Worm (Caenorhabditis elegans): ENCODE results near the gene tofu-2.

tofu-2 gene

DNA sequence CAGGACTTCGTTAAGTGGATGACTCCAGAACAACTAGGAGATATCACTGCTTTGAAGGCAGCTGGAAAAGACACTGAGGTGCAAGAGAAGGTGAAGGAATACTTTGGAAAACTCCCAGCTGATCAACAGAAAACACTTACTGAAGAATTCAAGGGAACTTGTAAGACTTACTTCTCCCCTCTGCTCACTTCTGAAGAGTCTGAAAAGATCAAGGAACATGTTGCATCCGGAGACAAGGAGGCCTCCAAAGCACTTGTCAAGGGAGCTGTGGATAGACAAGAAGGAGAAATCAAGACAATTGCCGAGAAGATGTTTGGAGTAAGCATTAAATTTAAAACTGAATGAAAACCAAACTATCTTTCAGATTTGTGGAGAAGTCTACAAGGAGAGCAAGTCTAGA lies 28.3 kb upstream of the tofu-2 start:
- TF ChIP-seq ceh-39 (tag; optimal IDR thresholded peaks at IDR 0.05) = no peak
- no peak for TF ChIP-seq flh-1 (GFP tag; optimal IDR thresholded peaks at IDR 0.05)
- no peak for TF ChIP-seq sptf-1 (tag; optimal IDR thresholded peaks at IDR 0.05)
- TF ChIP-seq tbx-8 (GFP tag; optimal IDR thresholded peaks at IDR 0.05) = no peak
- no peak for TF ChIP-seq bed-3 (GFP tag; optimal IDR thresholded peaks at IDR 0.05)
- no peak for TF ChIP-seq nhr-12 (tag; optimal IDR thresholded peaks at IDR 0.05)
- TF ChIP-seq mep-1 (tag; optimal IDR thresholded peaks at IDR 0.05) = no peak
- TF ChIP-seq snpc-4 (tag; optimal IDR thresholded peaks at IDR 0.05) = no peak
- TF ChIP-seq elt-3 (tag; optimal IDR thresholded peaks at IDR 0.05) = no peak
- TF ChIP-seq ztf-11 (tag; optimal IDR thresholded peaks at IDR 0.05) = no peak
- no peak for TF ChIP-seq lin-32 (GFP tag; optimal IDR thresholded peaks at IDR 0.05)
- no peak for TF ChIP-seq nhr-76 (tag; optimal IDR thresholded peaks at IDR 0.05)

DNA sequence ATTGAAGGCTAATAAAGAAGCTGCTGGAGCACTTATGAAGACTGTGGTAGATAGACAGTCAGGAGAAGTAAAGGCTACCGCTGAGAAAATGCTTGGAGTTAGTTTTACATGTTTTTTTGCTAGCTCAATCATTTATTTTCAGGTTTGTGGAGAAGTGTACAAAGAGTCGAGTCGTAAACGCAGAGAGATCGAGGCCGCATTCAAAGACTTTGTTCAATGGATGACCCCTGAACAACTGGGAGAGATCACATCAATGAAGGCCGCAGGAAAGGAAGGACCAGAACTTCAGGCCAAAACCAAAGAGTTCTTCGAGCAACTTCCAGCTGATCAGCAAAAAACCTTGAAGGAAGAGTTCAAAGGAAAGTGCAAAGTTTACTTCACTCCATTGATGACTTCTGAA lies 27.7 kb upstream of the tofu-2 start:
- TF ChIP-seq elt-3 (tag; optimal IDR thresholded peaks at IDR 0.05) (no peak), mab-5 (tag; optimal IDR thresholded peaks at IDR 0.05) (no peak), unc-39 (tag; optimal IDR thresholded peaks at IDR 0.05) (no peak), unc-120 (tag; optimal IDR thresholded peaks at IDR 0.05; ENCODE audit: poor library complexity, severe bottlenecking) (no peak), drap-1 (GFP tag; optimal IDR thresholded peaks at IDR 0.05) (no peak)

DNA sequence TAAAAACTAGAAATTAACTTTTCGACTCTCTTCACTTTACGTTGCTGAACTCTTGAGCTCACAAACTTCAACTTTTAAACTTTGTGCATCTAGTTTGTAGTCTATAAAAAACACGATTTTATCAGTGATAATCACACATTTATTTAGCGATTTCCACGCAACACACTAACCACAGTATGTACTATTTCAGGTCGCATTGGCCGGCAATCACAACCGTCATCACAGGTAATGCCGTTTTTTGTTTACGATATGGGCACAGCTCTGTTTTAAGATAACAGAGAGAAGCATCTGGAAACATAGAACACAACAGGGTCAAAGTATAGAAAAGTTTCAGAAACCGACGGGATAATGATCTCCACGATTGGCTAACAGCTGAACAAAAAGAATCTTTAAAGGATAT lies 25.1 kb upstream of the tofu-2 start:
- TF ChIP-seq snpc-4 (tag; optimal IDR thresholded peaks at IDR 0.05) = no peak
- TF ChIP-seq nhr-237 (tag; optimal IDR thresholded peaks at IDR 0.05) = no peak
- no peak for TF ChIP-seq lin-32 (GFP tag; optimal IDR thresholded peaks at IDR 0.05)

DNA sequence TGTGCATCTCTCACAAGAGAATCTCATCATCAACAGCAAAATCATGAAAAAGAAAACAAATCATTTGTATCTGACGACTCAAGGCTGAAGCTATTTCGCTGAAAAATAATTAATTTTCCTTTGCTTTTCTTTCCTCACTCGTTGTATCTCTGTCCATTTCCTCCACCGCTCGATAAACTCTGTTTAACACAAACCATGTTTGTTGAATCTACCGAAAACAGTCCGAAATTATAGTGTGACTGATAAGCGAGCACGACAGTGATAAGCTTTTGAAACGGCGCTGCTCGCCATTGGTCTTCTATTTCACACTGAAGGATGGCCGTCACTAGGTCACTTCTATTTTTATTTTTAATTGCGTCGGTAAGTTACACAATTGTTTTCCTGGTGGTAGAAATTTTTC lies 24.6 kb upstream of the tofu-2 start, which contains the start of gene npa-1:
Gene npa-1 (plus strand): TSS at position 142 of the 400 bp plus-strand sequence.
- TF ChIP-seq nhr-2 (tag; optimal IDR thresholded peaks at IDR 0.05) (no peak), mls-2 (tag; optimal IDR thresholded peaks at IDR 0.05) (no peak), ceh-83 (GFP tag; optimal IDR thresholded peaks at IDR 0.05) (no peak), sptf-1 (tag; optimal IDR thresholded peaks at IDR 0.05) (no peak), nhr-28 (tag; optimal IDR thresholded peaks at IDR 0.05) (no peak), unc-120 (tag; optimal IDR thresholded peaks at IDR 0.05; ENCODE audit: poor library complexity, severe bottlenecking) (no peak), flh-1 (GFP tag; optimal IDR thresholded peaks at IDR 0.05) (no peak), ztf-11 (tag; optimal IDR thresholded peaks at IDR 0.05) (no peak), ceh-43 (GFP tag; optimal IDR thresholded peaks at IDR 0.05) (no peak), hlh-1 (tag; optimal IDR thresholded peaks at IDR 0.05) (no peak), bed-3 (GFP tag; optimal IDR thresholded peaks at IDR 0.05) (no peak), M03D4.4 (tag; optimal IDR thresholded peaks at IDR 0.05) (no peak)

DNA sequence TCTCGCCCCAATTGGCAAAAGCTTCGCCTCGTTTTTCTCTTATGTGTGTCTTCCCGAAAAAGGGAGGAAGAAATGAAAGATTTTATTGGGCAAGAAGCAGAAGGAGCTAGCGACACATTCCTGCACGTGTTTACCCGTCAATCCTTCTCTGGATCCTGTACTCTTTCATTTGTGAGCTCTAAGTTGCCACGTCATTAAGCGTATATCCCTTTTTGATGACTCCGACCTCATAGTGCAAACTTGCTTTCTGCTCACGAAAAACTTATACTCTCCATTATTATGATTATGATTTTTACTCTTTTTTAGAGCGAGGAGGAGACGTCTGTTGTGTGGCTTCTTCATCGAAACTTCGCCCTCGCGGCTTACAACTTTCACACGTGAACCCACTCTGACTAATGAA lies 21.3 kb upstream of the tofu-2 start, which contains the start of gene F27B10.1:
Gene F27B10.1 (plus strand): TSS at position 301 of the 400 bp plus-strand sequence.
- TF ChIP-seq zip-8 (tag; optimal IDR thresholded peaks at IDR 0.05) = no peak
- no peak for TF ChIP-seq mep-1 (tag; optimal IDR thresholded peaks at IDR 0.05)
- TF ChIP-seq snpc-4 (tag; optimal IDR thresholded peaks at IDR 0.05) = no peak
- no peak for TF ChIP-seq nhr-12 (tag; optimal IDR thresholded peaks at IDR 0.05)

DNA sequence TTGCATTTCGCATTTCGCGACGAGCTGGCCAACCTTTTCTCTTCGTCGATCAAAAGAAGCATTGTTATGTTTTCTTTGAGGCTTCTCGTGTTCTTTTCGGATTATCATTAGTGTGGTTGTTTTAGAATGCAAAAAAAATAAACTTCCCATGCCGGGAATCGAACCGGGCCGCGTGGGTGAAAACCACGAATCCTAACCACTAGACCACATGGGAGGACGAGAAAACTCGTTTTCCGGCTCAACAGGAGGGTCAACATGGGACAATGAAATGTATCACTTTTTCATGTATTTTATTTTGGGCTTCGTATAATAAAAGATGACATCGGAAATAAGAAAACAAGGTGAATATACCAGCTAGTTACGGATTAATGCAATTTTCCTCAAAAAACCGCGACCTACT lies 18.6 kb upstream of the tofu-2 start:
- TF ChIP-seq sem-2 (GFP tag; optimal IDR thresholded peaks at IDR 0.05) (no peak), tbx-8 (GFP tag; optimal IDR thresholded peaks at IDR 0.05) (no peak), nhr-28 (tag; optimal IDR thresholded peaks at IDR 0.05) (no peak), blmp-1 (tag; optimal IDR thresholded peaks at IDR 0.05) (no peak), ztf-11 (tag; optimal IDR thresholded peaks at IDR 0.05) (no peak), lin-32 (GFP tag; optimal IDR thresholded peaks at IDR 0.05) (no peak), pha-4 (tag; optimal IDR thresholded peaks at IDR 0.05) (no peak), ceh-43 (GFP tag; optimal IDR thresholded peaks at IDR 0.05) (no peak), snpc-4 (tag; optimal IDR thresholded peaks at IDR 0.05) (no peak), mep-1 (tag; optimal IDR thresholded peaks at IDR 0.05) (no peak), cnd-1 (tag; optimal IDR thresholded peaks at IDR 0.05) (no peak), mab-5 (tag; optimal IDR thresholded peaks at IDR 0.05) (no peak), ceh-83 (GFP tag; optimal IDR thresholded peaks at IDR 0.05) (no peak), unc-62 (GFP tag; optimal IDR thresholded peaks at IDR 0.05) (no peak), unc-39 (tag; optimal IDR thresholded peaks at IDR 0.05) (no peak), ces-1 (GFP tag; optimal IDR thresholded peaks at IDR 0.05) (no peak), ceh-39 (tag; optimal IDR thresholded peaks at IDR 0.05) (no peak), elt-3 (tag; optimal IDR thresholded peaks at IDR 0.05) (no peak), mls-2 (tag; optimal IDR thresholded peaks at IDR 0.05) (no peak)

Measured in whole organism, mixed stage, embryonic.